Worm (Caenorhabditis elegans) whole organism, late embryonic: Measurements from ENCODE around the gene lips-5.

Experiments
- C38D4.7 ChIP-seq: fragments of 200-800 bp; sonication (Bioruptor generic); optimal IDR thresholded peaks from 2 replicates; lab custom pipeline; 2018; ENCODE audit warnings: mild to moderate bottlenecking, missing genetic modification characterization, moderate library complexity, missing compliant biosample characterization
- ama-1 ChIP-seq: fragments of 150-350 bp; optimal IDR thresholded peaks from 2 replicates; lab custom pipeline; 2014
- ceh-34 ChIP-seq: sonication (generic microtip); optimal IDR thresholded peaks from 2 replicates; lab custom pipeline; 2016; ENCODE audit warnings: mild to moderate bottlenecking, missing genetic modification characterization, missing compliant biosample characterization
- che-1 ChIP-seq: sonication (generic microtip); optimal IDR thresholded peaks from 2 replicates; lab custom pipeline; 2016; ENCODE audit warnings: mild to moderate bottlenecking, missing genetic modification characterization, missing compliant biosample characterization
- elt-4 ChIP-seq: sonication (generic microtip); optimal IDR thresholded peaks from 2 replicates; lab custom pipeline; 2016; ENCODE audit warnings: missing genetic modification characterization, missing compliant biosample characterization
- fkh-10 ChIP-seq: fragments of 150-350 bp; optimal IDR thresholded peaks from 2 replicates; lab custom pipeline; 2014; ENCODE audit warnings: missing biosample characterization, missing genetic modification reagents, missing genetic modification characterization
- nhr-11 ChIP-seq: fragments of 150-350 bp; optimal IDR thresholded peaks from 2 replicates; lab custom pipeline; 2014; ENCODE audit warnings: missing biosample characterization, missing genetic modification characterization
- npax-4 ChIP-seq: sonication (generic microtip); optimal IDR thresholded peaks from 2 replicates; lab custom pipeline; 2016; ENCODE audit warnings: missing genetic modification characterization, missing compliant biosample characterization
- pqm-1 ChIP-seq: sonication (generic microtip); optimal IDR thresholded peaks from 2 replicates; lab custom pipeline; 2016; ENCODE audit warnings: missing genetic modification characterization, missing compliant biosample characterization
- unc-42 ChIP-seq: sonication (generic microtip); optimal IDR thresholded peaks from 2 replicates; lab custom pipeline; 2016; ENCODE audit warnings: missing genotype, missing genetic modification characterization, missing compliant biosample characterization
- unc-55 ChIP-seq: sonication (generic microtip); optimal IDR thresholded peaks from 2 replicates; lab custom pipeline; 2017; ENCODE audit warnings: missing biosample characterization, missing genetic modification reagents, missing genetic modification characterization

DNA sequence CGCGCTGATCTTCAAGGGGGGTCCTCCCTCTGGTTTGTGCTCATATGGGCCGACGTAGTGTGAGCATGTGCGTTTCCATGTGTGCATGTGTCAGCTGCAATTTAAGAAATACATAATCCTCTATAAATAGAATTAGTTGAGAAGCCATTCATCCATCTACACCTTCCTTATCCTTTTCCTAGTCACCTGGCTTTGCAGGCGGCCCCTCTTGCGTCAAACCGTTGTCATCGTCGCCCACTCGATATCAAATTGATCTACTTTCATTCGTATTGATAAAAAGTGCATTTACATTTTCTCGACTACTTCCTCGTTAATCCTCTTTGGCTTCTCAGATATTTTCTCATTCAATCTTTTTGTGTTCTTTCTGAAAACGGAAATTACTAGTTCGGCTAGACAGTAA is 38.5 kb upstream of the lips-5 start:
- TF ChIP-seq npax-4 (tag; lab: Kevin White, UChicago), result no peak
- TF ChIP-seq fkh-10, result no peak
- TF ChIP-seq ama-1 (lab: Kevin White, UChicago), result no peak
- no peak for TF ChIP-seq pqm-1
- no peak for TF ChIP-seq C38D4.7 (GFP tag; lab: Kevin White, UChicago)
- TF ChIP-seq che-1 (tag; lab: Kevin White, UChicago), result no peak
- no peak for TF ChIP-seq elt-4 (tag; lab: Kevin White, UChicago)
- no peak for TF ChIP-seq ceh-34 (tag; lab: Kevin White, UChicago)
- no peak for TF ChIP-seq unc-42 (tag; lab: Kevin White, UChicago)
- no peak for TF ChIP-seq nhr-11 (tag; lab: Kevin White, UChicago)
- no peak for TF ChIP-seq unc-55 (GFP tag; lab: Kevin White, UChicago)
